Worm (Caenorhabditis elegans) whole organism, L4/young adult: ENCODE data around the gene K01A12.2.

ENCODE experiments used
- W03F9.2 ChIP-seq: fragments of 150-350 bp; optimal IDR thresholded peaks from 2 replicates; lab custom pipeline; 2014; ENCODE audit warnings: missing biosample characterization, missing genetic modification characterization
- him-1 ChIP-seq: sonication (generic microtip); optimal IDR thresholded peaks from 2 replicates; lab custom pipeline; 2016; ENCODE audit warnings: missing genotype, missing genetic modification reagents, missing genetic modification characterization, missing compliant biosample characterization

DNA sequence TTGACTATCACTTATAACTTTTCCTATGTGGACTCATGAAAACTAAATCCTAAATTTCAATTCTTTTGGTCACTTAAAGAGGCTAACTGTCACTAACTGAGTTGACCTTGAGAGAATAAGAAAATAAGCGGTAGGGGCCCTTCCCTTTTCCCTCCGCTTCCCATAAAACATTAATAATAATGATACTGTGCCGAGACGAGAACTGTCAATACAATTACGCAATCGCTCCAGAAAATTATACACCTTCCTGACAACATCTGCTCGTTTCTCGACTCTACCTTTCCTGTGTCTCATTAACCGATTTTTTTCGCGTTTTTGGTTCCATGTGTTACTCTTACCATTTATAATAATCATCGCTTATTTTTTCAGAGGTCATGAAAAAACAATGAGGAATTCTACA is 47.8 kb downstream of the K01A12.2 start:
- TF ChIP-seq him-1 (tag; lab: Kevin White, UChicago) = no peak
- TF ChIP-seq W03F9.2 = no peak
